Fruit fly (Drosophila melanogaster) whole organism, wandering third instar larva: ENCODE data around the gene Polr2B.

Experiments used
- CG32264 ChIP-seq: fragments of 200-800 bp; sonication (Bioruptor generic); optimal IDR thresholded peaks from 2 replicates; lab custom pipeline; 2016; ENCODE audit warnings: missing biosample characterization, missing genetic modification characterization
- Dfd ChIP-seq: fragments of >200 bp; optimal IDR thresholded peaks from 2 replicates; lab custom pipeline; 2017; ENCODE audit warnings: missing biosample characterization, missing genetic modification characterization
- GATAd ChIP-seq: sonication (Bioruptor generic); optimal IDR thresholded peaks from 2 replicates; lab custom pipeline; 2016; ENCODE audit warnings: missing biosample characterization, missing genetic modification characterization
- HLH106 ChIP-seq: fragments of 200-800 bp; optimal IDR thresholded peaks from 3 replicates; lab custom pipeline; 2019; ENCODE audit warnings: missing biosample characterization, mild to moderate bottlenecking, missing genetic modification characterization, moderate library complexity
- Hr78 ChIP-seq: fragments of >200 bp; optimal IDR thresholded peaks from 2 replicates; lab custom pipeline; 2017; ENCODE audit warnings: missing biosample characterization, missing genetic modification characterization
- Hr83 ChIP-seq: fragments of 200-300 bp; sonication (Bioruptor generic); optimal IDR thresholded peaks from 2 replicates; lab custom pipeline; 2016; ENCODE audit warnings: missing biosample characterization, mild to moderate bottlenecking, missing genetic modification characterization, moderate library complexity; ENCODE audit not compliant: poor library complexity, severe bottlenecking
- Jra ChIP-seq: sonication (Bioruptor generic); optimal IDR thresholded peaks from 2 replicates; lab custom pipeline; 2016; ENCODE audit warnings: missing biosample characterization, missing genetic modification characterization
- Myc ChIP-seq: fragments of >200 bp; optimal IDR thresholded peaks from 2 replicates; lab custom pipeline; 2017
- N ChIP-seq: fragments of >200 bp; optimal IDR thresholded peaks from 2 replicates; lab custom pipeline; 2018; ENCODE audit warnings: missing biosample characterization, missing external identifiers, missing genetic modification characterization
- dsf ChIP-seq: sonication (Bioruptor generic); optimal IDR thresholded peaks from 2 replicates; lab custom pipeline; 2016; ENCODE audit warnings: missing biosample characterization, missing genetic modification characterization, borderline replicate concordance
- foxo ChIP-seq, 2 experiments: fragments of 200-800 bp; sonication (Bioruptor generic); optimal IDR thresholded peaks; 2 replicates in 1 of 2; 3 replicates in 1 of 2; lab custom pipeline; 2016 to 2017; ENCODE audit warnings: missing biosample characterization in 2 of 2, missing genetic modification characterization in 2 of 2
- h ChIP-seq: fragments of 200-800 bp; sonication (Bioruptor generic); optimal IDR thresholded peaks from 3 replicates; lab custom pipeline; 2016; ENCODE audit warnings: missing biosample characterization, mild to moderate bottlenecking, missing genetic modification characterization
- lola ChIP-seq: fragments of >200 bp; optimal IDR thresholded peaks from 2 replicates; lab custom pipeline; 2017; ENCODE audit warnings: missing biosample characterization, missing genetic modification characterization
- pan ChIP-seq: fragments of >200 bp; optimal IDR thresholded peaks from 2 replicates; lab custom pipeline; 2017
- rgr ChIP-seq: fragments of 200-800 bp; sonication (Bioruptor generic); optimal IDR thresholded peaks from 3 replicates; lab custom pipeline; 2016; ENCODE audit warnings: missing biosample characterization, mild to moderate bottlenecking, missing genetic modification characterization
- sv ChIP-seq: fragments of 200-800 bp; sonication (Bioruptor generic); optimal IDR thresholded peaks from 3 replicates; lab custom pipeline; 2016; ENCODE audit warnings: missing biosample characterization, missing genetic modification characterization

Polr2B gene

dm6 chr3R:14157331-14157730 is 31.7 kb downstream of the Polr2B start, which contains the start of gene CG31533:
CG31533 (minus strand) TSS chr3R:14157431.
- no peak for TF ChIP-seq GATAd (GFP tag; lab: Kevin White, UChicago)
- no peak for TF ChIP-seq Hr78
- no peak for TF ChIP-seq sv (GFP tag; lab: Kevin White, UChicago)
- no peak for TF ChIP-seq lola (GFP tag; lab: Kevin White, UChicago)

- TF ChIP-seq Hr83 (no peak), rgr (GFP tag; lab: Kevin White, UChicago) (no peak), Jra (GFP tag; lab: Kevin White, UChicago) (no peak), pan (no peak), HLH106 (tag; lab: Kevin White, UChicago) (no peak), Myc (lab: Kevin White, UChicago) (no peak)
Measured at dm6 chr3R:14160178-14160577, 34.6 kb downstream of the Polr2B start, which contains the start of gene CG31327. CG31327 (minus strand) TSS chr3R:14160278.

dm6 chr3R:14162176-14162759 is 36.7 kb downstream of the Polr2B start, which contains the start of gene CG3199:
CG3199 (plus strand) TSS chr3R:14162709.
- no peak for TF ChIP-seq CG32264
- TF ChIP-seq sv (GFP tag; lab: Kevin White, UChicago): no peak
- no peak for TF ChIP-seq h (GFP tag; lab: Kevin White, UChicago)
- no peak for TF ChIP-seq N (GFP tag; lab: Kevin White, UChicago)
- TF ChIP-seq pan: no peak
- TF ChIP-seq Dfd (GFP tag; lab: Kevin White, UChicago): no peak
- no peak for TF ChIP-seq foxo (GFP tag; optimal IDR thresholded peaks at IDR 0.05; lab: Kevin White, UChicago)
- TF ChIP-seq dsf (GFP tag; lab: Kevin White, UChicago): no peak
